Fruit fly (Drosophila melanogaster) whole organism, embryonic: ENCODE data around the gene Vps26.

Experiments
- Abd-B ChIP-seq: fragments of 200-800 bp; sonication (Bioruptor generic); optimal IDR thresholded peaks from 2 replicates; lab custom pipeline; 2018; ENCODE audit warnings: missing biosample characterization, mild to moderate bottlenecking, missing genetic modification characterization, moderate library complexity
- Ada2b ChIP-seq: fragments of 200-800 bp; sonication (Bioruptor generic); IDR thresholded peaks from 2 replicates; pipeline ENCODE4 v1.3.6; 2022; ENCODE audit warnings: missing biosample characterization, missing genetic modification characterization
- Antp ChIP-seq: fragments of 200-800 bp; sonication (Bioruptor generic); optimal IDR thresholded peaks from 3 replicates; lab custom pipeline; 2016; ENCODE audit warnings: missing biosample characterization, missing genetic modification characterization
- B-H2 ChIP-seq: fragments of 200-800 bp; sonication (Bioruptor generic); optimal IDR thresholded peaks from 2 replicates; lab custom pipeline; 2018; ENCODE audit warnings: missing biosample characterization, mild to moderate bottlenecking, missing genetic modification characterization
- CG10209 ChIP-seq: fragments of 200-800 bp; sonication (Bioruptor generic); optimal IDR thresholded peaks from 3 replicates; lab custom pipeline; 2017; ENCODE audit warnings: missing biosample characterization, mild to moderate bottlenecking, missing genetic modification characterization, missing genetic modification reagents
- CG10543 ChIP-seq: fragments of 200-800 bp; sonication (Bioruptor generic); optimal IDR thresholded peaks from 3 replicates; lab custom pipeline; 2017; ENCODE audit warnings: missing biosample characterization, mild to moderate bottlenecking, missing genetic modification characterization, moderate library complexity
- CG12744 ChIP-seq: fragments of 200-800 bp; sonication (Bioruptor generic); optimal IDR thresholded peaks from 2 replicates; lab custom pipeline; 2016; ENCODE audit warnings: missing biosample characterization, missing genetic modification characterization
- CG12769 ChIP-seq: fragments of 200-800 bp; sonication (Bioruptor generic); optimal IDR thresholded peaks from 2 replicates; lab custom pipeline; 2019; ENCODE audit warnings: missing biosample characterization, mild to moderate bottlenecking, missing genetic modification characterization, moderate library complexity
- CG13296 ChIP-seq: fragments of 200-800 bp; sonication (Bioruptor generic); optimal IDR thresholded peaks from 3 replicates; lab custom pipeline; 2018; ENCODE audit warnings: missing biosample characterization, mild to moderate bottlenecking, missing genetic modification characterization
- CG15269 ChIP-seq: fragments of 200-800 bp; sonication (Bioruptor generic); optimal IDR thresholded peaks from 2 replicates; lab custom pipeline; 2018; ENCODE audit warnings: missing biosample characterization, mild to moderate bottlenecking, missing genetic modification characterization, moderate library complexity
- CG17568 ChIP-seq: fragments of 200-800 bp; sonication (Bioruptor generic); optimal IDR thresholded peaks from 2 replicates; lab custom pipeline; 2018; ENCODE audit warnings: missing biosample characterization, mild to moderate bottlenecking, missing genetic modification characterization, moderate library complexity
- CG18476 ChIP-seq: fragments of 200-800 bp; sonication (Bioruptor generic); optimal IDR thresholded peaks from 2 replicates; lab custom pipeline; 2016; ENCODE audit warnings: missing biosample characterization, mild to moderate bottlenecking, missing genetic modification characterization
- CG2116 ChIP-seq: fragments of 200-800 bp; sonication (Bioruptor generic); optimal IDR thresholded peaks from 3 replicates; lab custom pipeline; 2018; ENCODE audit warnings: missing biosample characterization, mild to moderate bottlenecking, missing genetic modification characterization
- CG4328 ChIP-seq: fragments of 200-800 bp; sonication (Bioruptor generic); optimal IDR thresholded peaks from 3 replicates; lab custom pipeline; 2017; ENCODE audit warnings: missing biosample characterization, missing genetic modification reagents, missing genetic modification characterization
- CG4820 ChIP-seq: fragments of 200-800 bp; sonication (Bioruptor generic); optimal IDR thresholded peaks from 3 replicates; lab custom pipeline; 2016; ENCODE audit warnings: missing biosample characterization, missing genetic modification characterization
- CG7786 ChIP-seq: fragments of 200-800 bp; sonication (Bioruptor generic); optimal IDR thresholded peaks from 2 replicates; lab custom pipeline; 2016; ENCODE audit warnings: missing biosample characterization, missing genetic modification characterization
- CHES-1-like ChIP-seq: fragments of 200-800 bp; sonication (Bioruptor generic); optimal IDR thresholded peaks from 2 replicates; lab custom pipeline; 2016; ENCODE audit warnings: missing biosample characterization, missing genetic modification characterization
- D19B ChIP-seq: fragments of 200-800 bp; sonication (Bioruptor generic); optimal IDR thresholded peaks from 2 replicates; lab custom pipeline; 2017; ENCODE audit warnings: missing biosample characterization, mild to moderate bottlenecking, missing genetic modification characterization
- Dbx ChIP-seq: fragments of 200-800 bp; sonication (Bioruptor generic); IDR thresholded peaks from 3 replicates; pipeline ENCODE4 v1.3.6; 2022; ENCODE audit warnings: missing biosample characterization, missing genetic modification characterization
- Dll ChIP-seq: fragments of 200-800 bp; sonication (Bioruptor generic); IDR thresholded peaks from 4 replicates; pipeline ENCODE4 v1.3.6; 2022; ENCODE audit warnings: missing biosample characterization, missing genetic modification characterization; ENCODE audit not compliant: partially characterized antibody
- Dref ChIP-seq: fragments of 200-800 bp; sonication (Bioruptor generic); IDR thresholded peaks from 2 replicates; pipeline ENCODE4 v1.3.6; 2022; ENCODE audit warnings: missing biosample characterization, missing genetic modification characterization
- HLH4C ChIP-seq: fragments of 200-800 bp; sonication (Bioruptor generic); IDR thresholded peaks from 3 replicates; pipeline ENCODE4 v1.3.6; 2022; ENCODE audit warnings: missing biosample characterization, missing genetic modification characterization; ENCODE audit not compliant: partially characterized antibody
- Hmr ChIP-seq: fragments of 200-800 bp; sonication (Bioruptor generic); optimal IDR thresholded peaks from 3 replicates; lab custom pipeline; 2017; ENCODE audit warnings: mild to moderate bottlenecking, missing biosample characterization, missing genetic modification reagents, missing genetic modification characterization
- Hr78 ChIP-seq, 2 experiments: fragments of 200-800 bp in 1 of 2; fragments of >200 bp in 1 of 2; sonication (Bioruptor generic) in 1 of 2; optimal IDR thresholded peaks; 2 replicates each; lab custom pipeline; 2017 to 2019; ENCODE audit warnings: missing biosample characterization in 2 of 2, missing genetic modification characterization in 2 of 2, mild to moderate bottlenecking in 1 of 2, moderate library complexity in 1 of 2
- Lhr ChIP-seq: fragments of 200-800 bp; sonication (Bioruptor generic); optimal IDR thresholded peaks from 3 replicates; lab custom pipeline; 2017; ENCODE audit warnings: mild to moderate bottlenecking, missing biosample characterization, missing genetic modification reagents, missing genetic modification characterization
- Med ChIP-seq: fragments of 200-800 bp; sonication (Bioruptor generic); peaks from one replicate; lab custom pipeline; 2016; ENCODE audit warnings: missing biosample characterization, missing genetic modification characterization, mild to moderate bottlenecking, inconsistent platforms, moderate library complexity
- NK7.1 ChIP-seq: fragments of 200-800 bp; sonication (Bioruptor generic); optimal IDR thresholded peaks from 3 replicates; lab custom pipeline; 2016; ENCODE audit warnings: missing biosample characterization, missing genetic modification characterization
- Sry-δ ChIP-seq: fragments of 200-800 bp; sonication (Bioruptor generic); optimal IDR thresholded peaks from 2 replicates; lab custom pipeline; 2016; ENCODE audit warnings: missing biosample characterization, missing genetic modification characterization
- Tbp ChIP-seq: fragments of >200 bp; optimal IDR thresholded peaks from 2 replicates; lab custom pipeline; 2018; ENCODE audit warnings: missing biosample characterization, missing genetic modification characterization
- crol ChIP-seq: fragments of 200-800 bp; sonication (Bioruptor generic); IDR thresholded peaks from 2 replicates; pipeline ENCODE4 v1.3.6; 2022; ENCODE audit warnings: missing biosample characterization, missing genetic modification characterization
- dmrt11E ChIP-seq: fragments of 200-800 bp; sonication (Bioruptor generic); optimal IDR thresholded peaks from 3 replicates; lab custom pipeline; 2018; ENCODE audit warnings: missing biosample characterization, mild to moderate bottlenecking, missing genetic modification characterization, moderate library complexity
- eyg ChIP-seq: fragments of 200-800 bp; sonication (Bioruptor generic); optimal IDR thresholded peaks from 3 replicates; lab custom pipeline; 2016; ENCODE audit warnings: missing biosample characterization, missing genetic modification characterization
- gce ChIP-seq: fragments of 200-800 bp; sonication (Bioruptor generic); IDR thresholded peaks from 3 replicates; pipeline ENCODE4 v1.3.6; 2022; ENCODE audit warnings: missing biosample characterization, missing genetic modification characterization
- gro ChIP-seq: fragments of 200-800 bp; sonication (Bioruptor generic); optimal IDR thresholded peaks from 2 replicates; lab custom pipeline; 2016; ENCODE audit warnings: missing biosample characterization, missing genetic modification characterization
- kni ChIP-seq: fragments of 200-800 bp; sonication (Bioruptor generic); optimal IDR thresholded peaks from 3 replicates; lab custom pipeline; 2017; ENCODE audit warnings: mild to moderate bottlenecking, missing biosample characterization, missing genetic modification reagents, missing genetic modification characterization
- maf-S ChIP-seq: fragments of 200-800 bp; sonication (Bioruptor generic); optimal IDR thresholded peaks from 2 replicates; lab custom pipeline; 2016; ENCODE audit warnings: missing biosample characterization, missing genetic modification characterization
- org-1 ChIP-seq: fragments of 200-800 bp; sonication (Bioruptor generic); optimal IDR thresholded peaks from 2 replicates; lab custom pipeline; 2017; ENCODE audit warnings: missing biosample characterization, missing genetic modification characterization
- pan ChIP-seq, 4 experiments: fragments of >200 bp in 3 of 4; fragments of 200-800 bp in 1 of 4; sonication (Bioruptor generic) in 1 of 4; optimal IDR thresholded peaks in 3 of 4; IDR thresholded peaks in 1 of 4; 2 replicates each; pipeline versions ENCODE4 v1.3.6 to Lab custom; 2017 to 2022; ENCODE audit warnings: missing biosample characterization in 2 of 4, missing genetic modification characterization in 2 of 4, mixed read lengths in 1 of 4
- phol ChIP-seq: fragments of 200-800 bp; sonication (Bioruptor generic); optimal IDR thresholded peaks from 3 replicates; lab custom pipeline; 2018; ENCODE audit warnings: missing biosample characterization, mild to moderate bottlenecking, missing genetic modification characterization, moderate library complexity
- row ChIP-seq: fragments of 200-800 bp; sonication (Bioruptor generic); IDR thresholded peaks from 3 replicates; pipeline ENCODE4 v1.3.6; 2022; ENCODE audit warnings: missing biosample characterization, missing genetic modification characterization
- sc ChIP-seq, 3 experiments: fragments of >200 bp in 2 of 3; fragments of 200-800 bp in 1 of 3; sonication (Bioruptor generic) in 1 of 3; optimal IDR thresholded peaks; 2 replicates in 2 of 3; 3 replicates in 1 of 3; lab custom pipeline; 2017; ENCODE audit warnings: mild to moderate bottlenecking in 1 of 3, missing biosample characterization in 1 of 3, missing genetic modification characterization in 1 of 3, missing genetic modification reagents in 1 of 3
- scrt ChIP-seq: fragments of 200-800 bp; sonication (Bioruptor generic); optimal IDR thresholded peaks from 2 replicates; lab custom pipeline; 2018; ENCODE audit warnings: missing biosample characterization, mild to moderate bottlenecking, missing genetic modification characterization, moderate library complexity
- sens ChIP-seq: fragments of 200-800 bp; sonication (Bioruptor generic); peaks from one replicate; lab custom pipeline; 2016; ENCODE audit warnings: missing biosample characterization, missing genetic modification characterization
- slbo ChIP-seq: fragments of 200-800 bp; sonication (Bioruptor generic); IDR thresholded peaks from 2 replicates; pipeline ENCODE4 v1.3.6; 2022; ENCODE audit warnings: missing biosample characterization, missing genetic modification characterization
- sna ChIP-seq: fragments of 200-800 bp; sonication (Bioruptor generic); IDR thresholded peaks from 2 replicates; pipeline ENCODE4 v1.3.6; 2022; ENCODE audit warnings: missing biosample characterization, missing genetic modification characterization; ENCODE audit not compliant: partially characterized antibody
- ssp ChIP-seq: fragments of 200-800 bp; sonication (Bioruptor generic); IDR thresholded peaks from 2 replicates; pipeline ENCODE4 v1.3.6; 2022; ENCODE audit warnings: missing biosample characterization, missing genetic modification characterization
- tgo ChIP-seq: fragments of 200-800 bp; sonication (Bioruptor generic); IDR thresholded peaks from 3 replicates; pipeline ENCODE4 v1.3.6; 2022; ENCODE audit warnings: missing biosample characterization, missing genetic modification characterization
- tin ChIP-seq: fragments of 200-800 bp; sonication (Bioruptor generic); optimal IDR thresholded peaks from 3 replicates; lab custom pipeline; 2016; ENCODE audit warnings: missing biosample characterization, missing genetic modification characterization
- trh ChIP-seq: fragments of 200-800 bp; sonication (Bioruptor generic); optimal IDR thresholded peaks from 2 replicates; lab custom pipeline; 2016; ENCODE audit warnings: missing biosample characterization, missing genetic modification characterization

Vps26 gene

dm6 chrX:1845413-1845951, 28.2 kb upstream of the Vps26 start (continued):
- TF ChIP-seq scrt (GFP tag; lab: Kevin White, UChicago) (peak; percentile 17), CG12769 (peak; percentile 74), CG4328 (GFP tag; lab: Kevin White, UChicago) (no peak), D19B (GFP tag; lab: Kevin White, UChicago) (no peak), Dref (no peak), CG18476 (GFP tag; lab: Kevin White, UChicago) (peak; percentile 22), Sry-δ (peak; percentile 27), tgo (GFP tag; lab: Robert Waterston, UW) (peak; percentile 27; the same call in 1 of the 3 replicates), CG7786 (GFP tag; lab: Kevin White, UChicago) (peak; percentile 59), Lhr (no peak), CHES-1-like (peak; percentile 57), Dll (no peak), eyg (peak; percentile 68), Tbp (no peak), slbo (GFP tag; lab: Robert Waterston, UW) (peak; percentile 52), B-H2 (peak; percentile 36), Antp (GFP tag; lab: Kevin White, UChicago) (no peak), HLH4C (GFP tag; lab: Robert Waterston, UW) (no peak), CG10209 (peak; percentile 61), dmrt11E (tag; lab: Kevin White, UChicago) (peak; percentile 23), maf-S (peak; percentile 41), Med (GFP tag; lab: Kevin White, UChicago) (peak; percentile 93), gce (GFP tag; lab: Robert Waterston, UW) (no peak), gro (peak; percentile 57), org-1 (GFP tag; lab: Kevin White, UChicago) (peak; percentile 60), Dbx (peak; percentile 73; the same call in 2 of the 3 replicates), CG2116 (peak; percentile 17), sens (GFP tag; lab: Kevin White, UChicago) (peak; percentile 89), Hmr (peak; percentile 81), Hr78 (GFP tag; optimal IDR thresholded peaks at IDR 0.05; lab: Kevin White, UChicago) (no peak), CG12744 (GFP tag; lab: Kevin White, UChicago) (peak; percentile 62), CG10543 (GFP tag; lab: Kevin White, UChicago) (peak; percentile 80), pan (optimal IDR thresholded peaks at IDR 0.05; lab: Kevin White, UChicago) (no peak), pan (GFP tag; optimal IDR thresholded peaks at IDR 0.05 in 1 of 2, IDR thresholded peaks at IDR 0.05 in 1 of 2) (peak in 1 of 2 experiments; percentile 63), Abd-B (no peak), phol (tag; lab: Kevin White, UChicago) (no peak), row (GFP tag; lab: Robert Waterston, UW) (peak; percentile 15; the same call in 1 of the 3 replicates), crol (GFP tag; lab: Robert Waterston, UW) (no peak), CG4820 (GFP tag; lab: Kevin White, UChicago) (no peak), ssp (no peak), tin (GFP tag; lab: Kevin White, UChicago) (no peak), sc (optimal IDR thresholded peaks at IDR 0.05; lab: Kevin White, UChicago) (no peak), sc (GFP tag; optimal IDR thresholded peaks at IDR 0.05; lab: Kevin White, UChicago) (peak; percentile 4), trh (GFP tag; lab: Kevin White, UChicago) (peak; percentile 24), NK7.1 (GFP tag; lab: Kevin White, UChicago) (no peak), Ada2b (GFP tag; lab: Robert Waterston, UW) (peak; percentile 33; the same call in 1 of the 2 replicates), CG13296 (GFP tag; lab: Kevin White, UChicago) (peak; percentile 65), CG17568 (peak; percentile 43), kni (no peak), CG15269 (tag; lab: Kevin White, UChicago) (peak; percentile 33), sna (no peak)
